Worm (Caenorhabditis elegans): ENCODE results near the gene F53A10.2.

- TF ChIP-seq him-1 (tag; optimal IDR thresholded peaks at IDR 0.05): no peak
- TF ChIP-seq W03F9.2 (tag; optimal IDR thresholded peaks at IDR 0.05): no peak
- TF ChIP-seq dao-5 (tag; optimal IDR thresholded peaks at IDR 0.05): no peak
Measured at ce11 chrII:1157135-1157534, 40.0 kb upstream of the F53A10.2 start.

Data from whole organism, L4/young adult.